Worm (Caenorhabditis elegans) whole organism, dauer: ENCODE results near the gene mrg-1.

Experiments used
- unc-62 ChIP-seq: sonication (generic microtip); optimal IDR thresholded peaks from 2 replicates; lab custom pipeline; 2017; ENCODE audit warnings: missing biosample characterization, missing genetic modification reagents, missing genetic modification characterization

The mrg-1 gene

DNA sequence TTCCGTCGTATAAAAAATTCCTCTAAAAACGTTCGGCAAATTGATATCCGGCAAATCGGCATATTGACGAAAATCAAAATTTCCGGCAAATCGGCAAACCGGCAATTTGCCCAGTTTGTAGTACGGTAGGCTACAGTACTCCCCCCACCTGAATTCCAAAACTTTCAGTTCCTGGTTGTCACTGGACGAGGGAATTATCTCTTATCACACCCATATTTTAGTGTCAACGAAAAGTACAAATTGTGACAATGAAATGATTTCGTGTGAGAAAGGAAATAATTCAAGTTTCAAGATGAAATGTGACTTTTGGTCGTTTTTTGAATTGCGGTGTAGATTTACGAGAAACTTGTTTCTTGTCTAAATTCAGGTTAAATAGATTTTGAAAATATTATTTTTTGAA, 41.4 kb downstream of the mrg-1 start:
- no peak for TF ChIP-seq unc-62 (GFP tag; lab: Kevin White, UChicago)

DNA sequence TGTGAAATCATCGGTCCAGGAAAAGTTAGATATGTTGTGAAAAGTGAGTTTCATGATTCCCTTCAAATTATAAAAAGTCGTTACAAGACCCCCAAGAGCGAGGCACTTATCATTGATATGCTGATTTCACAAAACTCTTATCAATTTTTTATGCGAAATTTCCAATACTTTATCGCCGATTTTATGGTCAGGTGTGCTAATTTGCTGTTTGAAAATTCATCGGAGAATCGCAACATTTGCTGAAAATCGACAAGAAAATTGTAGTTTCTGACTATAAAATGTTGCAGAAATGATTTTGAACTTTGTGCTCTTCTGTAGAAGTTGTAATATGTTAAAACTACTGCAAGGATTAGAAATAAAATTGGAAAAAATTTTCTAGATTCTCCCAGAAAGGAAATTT, 42.8 kb downstream of the mrg-1 start:
- no peak for TF ChIP-seq unc-62 (GFP tag; lab: Kevin White, UChicago)

DNA sequence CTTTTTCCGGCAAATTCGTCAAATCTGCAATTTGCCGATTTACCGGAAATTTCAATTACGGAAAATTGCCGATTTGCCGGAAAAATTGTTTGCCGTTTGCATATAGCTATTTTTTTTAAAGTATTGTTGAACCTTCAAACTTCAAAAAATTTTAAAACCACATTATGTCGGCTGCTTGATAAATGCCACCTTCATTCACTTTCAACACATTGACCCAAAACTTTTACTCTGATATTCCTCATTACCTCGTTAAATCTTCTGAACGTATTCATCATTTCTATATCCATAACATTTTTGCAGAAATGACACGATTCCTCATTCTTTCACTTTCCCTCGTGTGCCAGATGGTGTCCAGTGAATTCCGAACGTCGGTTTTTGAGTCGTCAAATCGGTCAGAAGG, 45.4 kb downstream of the mrg-1 start, which contains the start of gene Y37D8A.3:
Gene Y37D8A.3 (plus strand): TSS at position 301 of the 400 bp plus-strand sequence.
- TF ChIP-seq unc-62 (GFP tag; lab: Kevin White, UChicago): no peak

DNA sequence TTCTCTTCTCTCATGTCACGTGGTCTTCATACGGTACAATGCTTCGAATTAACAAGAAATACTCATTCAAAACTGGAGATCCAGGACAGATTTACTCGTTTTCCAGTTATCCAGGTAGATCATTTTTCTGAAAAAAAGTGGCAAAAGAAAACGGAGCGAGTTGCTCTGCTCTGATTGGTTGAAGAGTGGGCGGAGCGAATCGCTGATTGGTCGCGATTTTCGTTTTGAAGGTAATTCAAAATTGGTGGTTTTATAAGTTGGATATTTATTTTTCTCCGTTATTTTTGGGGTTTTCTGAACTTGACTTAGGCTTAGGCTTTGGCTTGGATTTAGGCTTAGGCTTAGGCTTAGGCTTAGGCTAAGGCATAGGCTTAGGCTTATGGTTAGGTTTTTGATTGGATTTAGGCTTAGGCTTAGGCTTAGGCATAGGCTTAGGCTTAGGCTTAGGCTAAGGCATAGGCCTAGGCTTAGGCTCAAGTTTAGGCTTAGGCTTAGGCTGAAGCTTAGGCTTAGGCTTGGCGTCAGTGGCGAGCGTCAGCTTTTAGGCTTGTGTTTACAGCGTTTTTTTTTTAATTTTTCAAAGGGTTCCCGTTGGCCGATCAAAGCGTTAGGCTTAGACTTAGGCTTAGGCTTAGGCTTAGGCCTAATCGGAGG, 51.7 kb downstream of the mrg-1 start:
- TF ChIP-seq unc-62 (GFP tag; lab: Kevin White, UChicago): no peak

DNA sequence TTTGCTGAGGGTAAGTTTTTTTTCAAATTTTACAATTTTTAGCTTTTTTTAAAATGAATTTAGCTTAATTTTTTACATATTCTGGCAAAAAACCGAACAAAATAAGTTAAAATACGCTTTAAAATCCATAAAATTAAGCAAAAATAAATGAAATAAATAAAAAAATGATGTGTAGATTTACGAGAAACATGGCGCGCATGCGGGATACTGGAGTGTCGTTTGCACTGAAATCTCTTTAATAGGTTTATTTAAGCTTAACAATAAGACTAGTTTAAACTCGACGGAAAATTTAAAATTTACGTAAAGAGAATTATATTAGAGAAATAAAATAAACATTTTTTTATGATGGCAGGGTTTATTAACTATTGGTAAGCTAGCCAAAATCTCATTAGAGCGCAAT, 53.1 kb downstream of the mrg-1 start:
- no peak for TF ChIP-seq unc-62 (GFP tag; lab: Kevin White, UChicago)
